Fruit fly (Drosophila melanogaster): ENCODE data around the gene FeCH.

FeCH gene

DNA sequence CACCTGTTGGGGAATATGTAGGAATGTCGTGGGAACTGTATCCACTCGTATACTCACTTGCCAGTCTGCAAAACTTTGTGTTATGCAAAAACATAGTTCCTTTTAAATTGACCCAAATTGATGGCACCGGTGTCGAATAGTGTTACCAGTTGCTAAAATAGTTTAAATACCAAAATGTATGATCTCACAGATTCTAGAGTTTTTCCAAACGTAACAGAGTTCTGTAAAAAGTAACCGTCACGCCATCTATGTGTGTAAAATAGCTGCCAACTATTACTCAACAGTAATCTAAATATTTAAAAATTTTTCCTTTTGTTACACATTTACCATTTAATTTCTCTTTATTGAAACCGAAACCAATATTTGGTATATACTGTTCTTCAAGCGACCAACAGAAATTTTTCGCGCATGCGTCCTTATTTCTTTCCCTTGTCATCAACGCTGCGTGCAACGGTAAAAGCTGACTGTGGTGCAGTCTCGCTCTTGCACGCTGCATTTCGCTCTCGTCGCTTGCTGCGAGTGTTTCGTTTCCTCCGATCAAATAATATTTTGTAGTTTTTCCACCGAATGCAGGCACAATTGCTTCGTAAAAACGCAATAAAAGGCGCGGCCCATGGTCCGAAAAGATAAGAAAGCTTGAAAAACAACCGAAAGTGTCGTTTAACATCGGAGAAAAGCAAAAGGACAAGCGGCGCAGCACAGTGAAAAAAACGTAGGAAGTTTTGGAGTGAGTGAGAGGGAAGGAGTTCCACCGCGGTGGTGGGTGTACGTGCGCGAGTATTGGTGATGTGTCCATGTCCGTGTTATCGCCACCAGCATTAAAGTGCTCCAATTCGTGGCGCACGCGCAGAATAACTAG lies at the start of gene FeCH, which contains the start of gene RhoGAP100F:
TSS of gene FeCH (minus strand) at position 180 of the 859 bp plus-strand sequence.
TSS of gene RhoGAP100F (plus strand) at position 493 of the 859 bp plus-strand sequence.
- TF ChIP-seq CG17801 (GFP tag; optimal IDR thresholded peaks at IDR 0.05; ENCODE audit: partially characterized antibody): no peak

DNA sequence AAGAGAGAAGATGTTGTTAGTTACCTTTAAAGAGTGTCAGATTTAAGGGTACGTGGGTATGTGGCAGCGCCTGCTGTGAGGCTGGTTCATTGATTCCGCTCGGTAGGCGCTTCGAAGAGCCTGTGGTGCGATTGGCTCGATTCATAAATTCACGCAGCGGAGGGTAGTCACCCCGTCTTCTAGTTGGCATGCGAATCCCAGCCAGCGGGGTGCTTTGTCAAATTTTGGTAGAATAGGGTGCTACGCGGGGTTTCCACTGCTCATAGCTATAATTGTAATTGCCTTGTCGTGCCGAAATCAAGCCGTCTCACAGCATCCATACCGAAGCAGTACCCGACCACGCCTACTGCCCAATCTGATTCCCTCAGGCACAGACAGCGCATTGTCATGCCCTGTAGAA lies 40.1 kb upstream of the FeCH start:
- no peak for TF ChIP-seq CG17801 (GFP tag; optimal IDR thresholded peaks at IDR 0.05; ENCODE audit: partially characterized antibody)

DNA sequence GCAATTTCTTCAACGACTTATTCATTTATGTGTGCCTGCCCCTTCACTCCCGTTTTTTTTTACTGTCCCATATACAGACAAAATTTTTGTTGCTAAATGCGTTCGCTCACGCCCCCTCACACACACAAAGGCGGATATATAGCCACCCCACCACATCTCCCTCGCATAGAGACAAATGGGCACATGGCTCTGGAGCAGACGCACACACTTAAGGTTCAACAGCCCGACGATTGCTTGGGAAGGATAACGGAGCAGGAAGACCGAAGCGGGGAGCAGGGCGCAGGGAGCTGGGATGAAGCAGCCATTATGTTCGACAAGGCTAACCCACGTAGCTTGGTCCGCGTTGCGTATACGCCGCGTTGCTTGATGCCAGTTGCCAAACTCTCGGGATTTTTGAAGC lies 14.3 kb upstream of the FeCH start:
- TF ChIP-seq CG17801 (GFP tag; optimal IDR thresholded peaks at IDR 0.05; ENCODE audit: partially characterized antibody): no peak

DNA sequence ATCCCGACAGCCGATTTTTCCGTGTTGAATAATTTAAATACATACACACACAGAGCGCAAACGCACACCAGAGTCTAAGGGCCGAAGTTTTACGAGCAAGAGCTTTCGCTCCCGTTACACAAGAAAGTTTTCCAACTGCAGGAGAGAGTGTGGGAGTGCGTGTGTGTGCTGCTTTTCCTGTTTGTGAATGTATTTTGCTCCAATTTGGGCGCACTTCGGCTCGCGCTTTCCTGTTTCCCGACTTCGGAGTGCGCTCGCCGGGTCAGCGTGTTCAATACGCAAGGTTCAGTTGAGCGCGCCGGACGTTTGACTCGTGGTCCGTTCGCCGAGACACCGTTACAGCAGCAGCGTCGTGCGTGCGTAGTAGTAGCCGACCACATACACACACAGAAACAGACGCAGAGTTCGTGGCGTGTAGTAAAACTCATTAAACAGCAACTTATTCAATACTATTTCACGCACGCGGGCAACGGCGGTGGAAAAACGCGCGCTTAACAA lies 13.5 kb upstream of the FeCH start:
- no peak for TF ChIP-seq CG17801 (GFP tag; optimal IDR thresholded peaks at IDR 0.05; ENCODE audit: partially characterized antibody)

DNA sequence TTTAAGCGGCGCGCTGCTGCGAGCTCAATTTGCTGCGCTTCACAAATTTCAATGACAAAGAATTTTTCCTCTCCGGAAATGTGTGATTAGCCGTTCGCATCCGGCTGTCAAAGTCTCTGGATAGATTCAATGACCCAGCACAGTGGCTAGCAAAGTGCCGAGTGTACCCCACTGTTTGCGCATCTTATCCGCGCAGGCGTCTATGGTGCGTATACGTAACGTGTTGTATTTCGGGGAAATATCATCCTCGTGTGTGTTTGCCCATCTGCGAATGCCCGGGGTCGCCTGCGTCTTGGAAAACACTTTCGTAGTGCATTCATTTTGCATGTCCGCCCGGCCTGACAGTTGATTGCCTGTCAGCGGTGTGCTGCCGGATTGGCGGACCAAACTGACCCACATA lies 12.1 kb upstream of the FeCH start:
- TF ChIP-seq CG17801 (GFP tag; optimal IDR thresholded peaks at IDR 0.05; ENCODE audit: partially characterized antibody): no peak

DNA sequence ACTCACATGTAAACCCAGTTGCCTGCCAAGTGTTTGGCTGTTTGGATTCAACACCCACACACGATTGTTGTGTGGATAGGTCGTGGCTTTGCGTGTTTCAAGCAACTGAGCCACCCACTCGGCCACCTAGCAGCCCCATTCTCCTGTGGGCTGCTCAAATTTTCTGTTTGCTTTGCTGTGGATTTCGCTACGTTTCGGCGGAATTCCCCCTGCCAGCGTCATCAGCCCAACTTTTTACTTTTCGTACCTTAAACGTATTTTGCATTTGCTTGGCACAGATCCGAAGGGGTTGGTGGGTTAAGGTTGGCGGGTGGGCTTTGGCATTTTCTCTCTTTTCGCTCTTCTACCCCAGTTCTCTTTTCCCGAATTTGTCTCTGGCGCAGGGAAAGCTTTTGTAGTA lies 10.4 kb upstream of the FeCH start:
- no peak for TF ChIP-seq CG17801 (GFP tag; optimal IDR thresholded peaks at IDR 0.05; ENCODE audit: partially characterized antibody)

DNA sequence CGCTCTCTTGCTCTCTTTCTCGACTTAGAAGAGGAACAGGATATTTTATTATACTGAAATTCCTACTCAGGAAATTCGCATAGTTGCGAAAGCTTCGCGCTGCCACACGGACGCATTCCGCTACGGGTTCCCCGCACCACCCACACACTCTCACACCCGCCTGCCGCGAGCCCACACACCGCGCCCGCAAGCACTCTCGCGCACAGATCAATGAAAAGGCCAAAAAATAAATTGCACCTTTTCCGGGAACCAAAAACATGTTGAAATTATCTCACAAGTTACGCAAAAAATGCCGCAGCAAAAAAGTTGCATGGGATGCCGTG lies 841 bp upstream of the FeCH start:
- no peak for TF ChIP-seq CG17801 (GFP tag; optimal IDR thresholded peaks at IDR 0.05; ENCODE audit: partially characterized antibody)

DNA sequence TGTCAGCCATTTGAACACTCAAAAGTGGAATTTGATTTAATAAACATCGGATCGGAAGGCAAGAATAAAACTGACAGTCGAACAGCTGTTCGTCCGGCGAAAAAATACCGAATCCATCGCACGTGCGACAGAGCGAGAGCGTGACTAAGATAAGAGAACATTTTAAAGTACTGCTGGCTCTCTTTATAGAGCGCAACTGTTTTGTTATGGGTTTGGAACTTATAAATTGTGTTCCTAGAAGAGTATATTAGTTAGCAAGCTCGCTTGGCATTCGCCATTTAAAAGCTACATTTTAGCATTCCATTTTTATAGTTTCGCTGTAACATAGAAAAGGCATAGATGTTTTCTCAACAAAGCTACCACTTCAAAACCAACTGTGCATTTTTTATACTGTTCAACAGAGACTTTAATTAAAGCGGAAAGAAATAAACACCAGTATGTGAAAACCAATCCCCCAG lies 2.0 kb downstream of the FeCH start, which contains the start of gene Rift:
TSS of gene Rift (minus strand) at position 114 of the 458 bp plus-strand sequence.
- no peak for TF ChIP-seq CG17801 (GFP tag; optimal IDR thresholded peaks at IDR 0.05; ENCODE audit: partially characterized antibody)

DNA sequence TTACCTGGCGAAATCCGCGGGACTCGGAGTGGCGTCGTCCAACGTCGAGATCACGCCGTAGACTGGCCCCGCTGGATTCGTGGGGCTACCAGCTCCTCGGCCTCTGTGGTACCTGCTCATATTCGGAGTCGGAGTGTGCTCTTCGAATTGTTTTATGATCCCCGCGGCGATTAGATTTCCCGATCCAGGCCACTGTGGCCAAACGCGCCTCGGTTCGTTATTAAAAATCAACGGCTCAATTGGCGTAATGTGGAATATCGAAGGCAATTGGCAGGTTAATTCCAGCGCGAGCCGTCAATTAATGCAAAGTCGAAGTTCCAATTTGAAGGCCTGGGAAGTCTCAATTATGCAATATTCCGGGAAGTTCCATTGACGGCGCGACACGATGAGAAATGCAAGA lies 2.5 kb downstream of the FeCH start:
- TF ChIP-seq CG17801 (GFP tag; optimal IDR thresholded peaks at IDR 0.05; ENCODE audit: partially characterized antibody): no peak

DNA sequence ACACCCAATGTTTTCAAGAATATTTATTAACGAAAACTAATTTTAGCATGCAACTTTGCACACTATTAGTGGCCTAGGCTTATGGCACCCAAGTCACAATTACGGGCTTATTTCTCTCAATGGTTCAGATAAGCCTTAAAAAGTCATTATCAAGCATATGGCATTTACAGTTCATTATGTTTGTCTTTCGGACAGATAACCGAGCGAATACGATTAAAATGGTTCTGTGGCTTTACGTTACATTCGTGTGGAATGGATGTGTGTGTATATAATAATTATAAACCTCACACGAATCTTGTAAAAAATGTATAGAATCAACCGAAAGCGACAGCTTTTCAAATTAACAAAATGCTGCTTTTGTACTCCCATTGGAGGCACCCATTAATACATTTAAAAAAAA lies 3.5 kb downstream of the FeCH start:
- no peak for TF ChIP-seq CG17801 (GFP tag; optimal IDR thresholded peaks at IDR 0.05; ENCODE audit: partially characterized antibody)

DNA sequence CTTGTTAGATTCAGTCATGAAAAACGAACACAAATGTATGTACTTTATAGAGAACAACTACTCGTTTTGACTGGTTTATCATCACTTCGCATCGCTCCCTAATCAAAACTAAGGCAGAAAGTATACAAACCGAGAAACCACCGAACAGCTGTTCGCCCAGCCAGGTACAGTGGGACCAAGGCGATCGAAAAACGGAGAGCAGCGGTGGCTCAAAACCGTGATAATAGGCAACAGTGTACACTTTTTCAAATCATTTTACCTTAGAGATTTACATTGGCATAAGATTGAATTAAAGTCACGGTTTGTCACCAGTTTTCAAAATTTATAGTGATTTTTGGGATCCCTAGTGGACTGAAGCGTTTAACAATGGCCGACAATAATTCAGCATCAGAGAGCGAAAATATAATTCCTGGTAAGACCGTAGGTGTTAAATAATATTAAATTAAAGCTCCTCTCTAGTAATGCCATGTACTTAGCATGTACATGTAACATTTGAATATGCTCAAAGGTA lies 6.8 kb downstream of the FeCH start, which contains the start of the genes CG42233 and CG1971:
TSS of gene CG42233 (minus strand) at position 51 of the 511 bp plus-strand sequence.
TSS of gene CG1971 (plus strand) at position 241 of the 511 bp plus-strand sequence.
- peak; percentile 19 for TF ChIP-seq CG17801 (GFP tag; optimal IDR thresholded peaks at IDR 0.05; ENCODE audit: partially characterized antibody)

DNA sequence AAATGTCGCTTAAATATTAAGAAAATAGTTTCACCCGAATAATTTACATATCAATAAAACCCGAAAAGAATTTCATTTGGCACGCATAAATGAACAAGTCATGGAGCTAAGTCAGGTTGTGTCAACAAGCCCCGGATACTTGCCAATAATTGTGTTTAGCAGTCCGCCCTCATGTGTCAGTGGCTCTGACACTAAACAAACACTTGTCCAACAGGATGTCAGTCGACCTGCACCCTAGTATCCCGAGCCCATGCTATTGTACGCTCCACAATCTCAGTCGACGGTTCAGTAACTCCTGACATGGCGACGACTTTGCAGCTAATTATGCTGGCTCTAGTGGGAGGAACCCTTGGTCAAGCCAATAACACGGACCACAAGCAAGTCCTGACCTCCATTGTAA lies 11.4 kb downstream of the FeCH start, which contains the start of gene Ir100a:
TSS of gene Ir100a (plus strand) at position 301 of the 400 bp plus-strand sequence.
- no peak for TF ChIP-seq CG17801 (GFP tag; optimal IDR thresholded peaks at IDR 0.05; ENCODE audit: partially characterized antibody)

DNA sequence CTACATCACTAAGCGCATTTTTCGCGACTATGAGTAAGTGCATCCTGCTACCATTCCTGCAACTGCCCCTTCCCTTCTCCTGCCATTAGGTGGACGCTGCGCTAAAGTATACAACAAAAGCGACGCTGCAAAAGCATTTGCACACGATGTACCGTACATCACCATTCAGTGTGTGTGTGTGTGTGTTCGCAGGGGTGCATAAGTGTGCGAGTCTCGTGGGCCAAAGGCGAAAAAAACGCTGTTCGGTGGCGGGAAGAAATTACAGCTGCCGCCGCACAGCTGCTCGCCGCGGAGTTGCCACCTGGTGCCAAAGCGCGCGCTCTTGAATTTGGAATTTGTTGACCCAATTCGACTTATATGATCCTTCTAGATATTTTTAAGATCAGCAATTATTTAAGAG lies 17.6 kb downstream of the FeCH start:
- peak; percentile 52 for TF ChIP-seq CG17801 (GFP tag; optimal IDR thresholded peaks at IDR 0.05; ENCODE audit: partially characterized antibody)

DNA sequence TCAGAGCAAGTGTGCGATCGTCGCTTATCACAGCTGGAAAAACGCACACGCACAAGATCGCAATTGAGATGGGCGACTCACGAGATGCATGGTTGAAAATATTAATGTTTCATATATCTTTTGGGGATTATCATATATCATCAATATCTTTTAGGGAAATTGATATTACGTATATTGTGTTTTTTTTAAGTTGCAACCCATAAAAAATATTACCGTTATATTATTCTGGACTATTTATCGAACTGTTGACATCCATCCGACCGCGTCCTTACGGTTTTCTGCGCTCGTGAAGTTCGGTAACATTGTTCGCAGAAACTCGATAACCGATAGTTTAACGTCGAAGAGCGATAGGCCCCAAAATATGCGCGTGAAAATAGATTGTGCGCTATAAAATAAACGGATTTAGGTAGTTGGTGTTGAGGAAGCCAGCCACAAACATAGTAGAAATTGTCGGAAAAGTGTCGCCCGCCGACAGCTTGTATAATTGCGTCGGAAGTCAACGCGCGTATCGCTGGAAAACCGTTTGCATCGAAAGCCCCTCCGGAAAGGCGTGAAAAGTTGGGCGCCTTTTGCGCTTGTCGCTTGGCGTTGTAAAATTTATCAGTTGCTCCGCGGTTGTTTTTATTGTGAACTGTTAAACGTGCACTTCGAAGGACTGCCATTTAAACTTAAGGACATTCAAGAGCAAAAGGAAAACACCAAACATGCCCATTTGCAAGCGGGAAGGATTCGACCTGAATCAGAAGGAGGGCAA lies 18.3 kb downstream of the FeCH start, which contains the start of the genes Mccc1 and Acf:
TSS of gene Mccc1 (minus strand) at position 244 of the 754 bp plus-strand sequence.
TSS of gene Acf (plus strand) at position 318 of the 754 bp plus-strand sequence.
- peak; percentile 55 for TF ChIP-seq CG17801 (GFP tag; optimal IDR thresholded peaks at IDR 0.05; ENCODE audit: partially characterized antibody)
